Worm (Caenorhabditis elegans): ENCODE data around the gene daao-1.

daao-1 gene

DNA sequence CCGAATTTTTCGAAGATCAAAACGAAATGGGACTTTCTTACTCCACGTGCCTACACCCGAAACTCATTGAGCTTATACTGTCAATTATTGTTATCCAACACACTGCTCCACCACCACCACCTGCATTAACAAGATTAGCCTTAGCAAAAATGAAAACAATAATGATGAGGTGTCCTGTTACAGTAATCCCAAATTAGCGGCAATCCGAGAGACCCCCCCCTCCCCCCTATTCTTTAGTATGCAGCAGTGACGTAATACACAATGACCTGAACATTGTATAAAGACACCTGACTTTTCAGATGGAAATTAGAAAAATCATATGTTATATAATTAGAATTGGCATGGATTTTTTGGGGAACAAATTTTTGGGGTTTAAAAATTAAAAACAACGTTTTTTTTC lies 21.0 kb downstream of the daao-1 start:
- no peak for TF ChIP-seq mec-3 (tag; optimal IDR thresholded peaks at IDR 0.05; ENCODE audit: borderline replicate concordance)
- TF ChIP-seq lin-11 (tag; optimal IDR thresholded peaks at IDR 0.05), result no peak
- no peak for TF ChIP-seq sox-4 (tag; optimal IDR thresholded peaks at IDR 0.05)
- TF ChIP-seq ceh-19 (GFP tag; optimal IDR thresholded peaks at IDR 0.05), result no peak
- no peak for TF ChIP-seq zip-5 (tag; optimal IDR thresholded peaks at IDR 0.05)
- TF ChIP-seq Y22D7AL.16 (tag; optimal IDR thresholded peaks at IDR 0.05), result no peak
- TF ChIP-seq syd-9 (tag; optimal IDR thresholded peaks at IDR 0.05), result no peak
- TF ChIP-seq sox-2 (GFP tag; IDR thresholded peaks at IDR 0.05), result no peak

DNA sequence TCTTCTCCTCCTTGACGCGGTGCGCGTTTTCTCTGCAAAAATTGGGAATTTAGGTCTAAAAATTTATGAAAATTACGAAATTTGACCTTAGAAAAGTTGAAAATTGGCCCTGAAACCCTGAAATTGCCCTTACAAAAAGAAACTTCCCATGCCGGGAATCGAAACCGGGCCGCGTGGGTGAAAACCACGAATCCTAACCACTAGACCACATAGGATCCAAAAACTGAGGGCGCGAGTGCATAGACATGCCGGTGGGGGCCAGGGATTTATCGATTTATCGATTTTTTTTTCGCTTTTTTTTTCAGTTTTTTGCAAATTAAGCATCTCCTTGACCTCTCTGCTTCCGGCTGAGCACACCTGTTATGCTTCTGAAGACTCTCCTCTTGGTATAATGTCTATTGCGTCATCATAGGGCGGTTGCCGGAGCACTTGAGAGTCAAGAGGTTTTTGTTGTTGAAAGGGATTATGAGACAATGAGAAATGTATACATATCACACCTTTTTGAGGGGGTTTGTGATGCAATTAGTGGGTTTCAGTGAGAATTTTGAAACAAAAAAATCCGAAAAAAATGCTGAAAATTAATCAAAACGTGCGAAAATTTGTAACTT lies 25.8 kb downstream of the daao-1 start:
- TF ChIP-seq ahr-1 (tag; optimal IDR thresholded peaks at IDR 0.05) (no peak), pax-1 (tag; optimal IDR thresholded peaks at IDR 0.05) (no peak), lin-11 (tag; optimal IDR thresholded peaks at IDR 0.05) (peak; percentile 54), gmeb-2 (tag; optimal IDR thresholded peaks at IDR 0.05) (peak; percentile 52), ceh-34 (tag; optimal IDR thresholded peaks at IDR 0.05) (peak; percentile 14), dve-1 (tag; optimal IDR thresholded peaks at IDR 0.05) (no peak), ets-4 (tag; optimal IDR thresholded peaks at IDR 0.05) (no peak), ceh-31 (tag; optimal IDR thresholded peaks at IDR 0.05) (peak; percentile 4), C38D4.7 (GFP tag; optimal IDR thresholded peaks at IDR 0.05) (peak; percentile 44), sdc-2 (tag; optimal IDR thresholded peaks at IDR 0.05) (no peak), tbx-2 (tag; optimal IDR thresholded peaks at IDR 0.05) (peak; percentile 42), K09A11.1 (tag; optimal IDR thresholded peaks at IDR 0.05; ENCODE audit: insufficient read depth) (no peak), K02D7.2 (tag; optimal IDR thresholded peaks at IDR 0.05) (peak; percentile 63), ceh-48 (tag; optimal IDR thresholded peaks at IDR 0.05) (peak; percentile 92), rnt-1 (tag; optimal IDR thresholded peaks at IDR 0.05) (peak; percentile 11), npax-4 (tag; optimal IDR thresholded peaks at IDR 0.05) (no peak), nhr-232 (tag; optimal IDR thresholded peaks at IDR 0.05) (peak; percentile 16), nfya-1 (tag; optimal IDR thresholded peaks at IDR 0.05) (no peak), C08G9.2 (tag; optimal IDR thresholded peaks at IDR 0.05) (peak; percentile 36), ceh-14 (tag; optimal IDR thresholded peaks at IDR 0.05) (peak; percentile 13), che-1 (tag; optimal IDR thresholded peaks at IDR 0.05) (peak; percentile 61), pros-1 (tag; optimal IDR thresholded peaks at IDR 0.05) (no peak), unc-3 (GFP tag; conservative IDR thresholded peaks at IDR 0.05) (0 out of 2 replicates have a peak, but pooled peaks have one; percentile 57), unc-3 (tag; optimal IDR thresholded peaks at IDR 0.05) (no peak), ceh-18 (tag; optimal IDR thresholded peaks at IDR 0.05) (no peak), ceh-9 (tag; optimal IDR thresholded peaks at IDR 0.05) (peak; percentile 65), sox-2 (GFP tag; IDR thresholded peaks at IDR 0.05) (no peak), Y22D7AL.16 (tag; optimal IDR thresholded peaks at IDR 0.05) (peak; percentile 59), ztf-16 (tag; optimal IDR thresholded peaks at IDR 0.05) (peak; percentile 9), pag-3 (tag; optimal IDR thresholded peaks at IDR 0.05; ENCODE audit: borderline replicate concordance) (no peak), T23F11.4 (GFP tag; optimal IDR thresholded peaks at IDR 0.05) (peak; percentile 50), unc-55 (GFP tag; optimal IDR thresholded peaks at IDR 0.05) (no peak), F13H6.1 (tag; optimal IDR thresholded peaks at IDR 0.05) (no peak), ref-2 (tag; optimal IDR thresholded peaks at IDR 0.05) (peak; percentile 10), sox-4 (tag; optimal IDR thresholded peaks at IDR 0.05) (peak; percentile 38), ttx-3 (tag; optimal IDR thresholded peaks at IDR 0.05) (peak; percentile 56), hlh-13 (GFP tag; optimal IDR thresholded peaks at IDR 0.05) (peak; percentile 56), zip-5 (tag; optimal IDR thresholded peaks at IDR 0.05) (no peak), unc-86 (tag; optimal IDR thresholded peaks at IDR 0.05) (peak; percentile 43), ceh-6 (GFP tag; optimal IDR thresholded peaks at IDR 0.05) (peak; percentile 40), pqm-1 (tag; optimal IDR thresholded peaks at IDR 0.05) (no peak), ceh-45 (GFP tag; IDR thresholded peaks at IDR 0.05) (0 out of 2 replicates have a peak, but pooled peaks have one; percentile 43), elt-2 (tag; optimal IDR thresholded peaks at IDR 0.05) (peak; percentile 40), eyg-1 (tag; optimal IDR thresholded peaks at IDR 0.05) (no peak), pha-2 (tag; optimal IDR thresholded peaks at IDR 0.05) (peak; percentile 47)

Measured in whole organism, late embryonic.